Worm (Caenorhabditis elegans): ENCODE results near the gene ZK1290.10.
A peak's percentile ranks its signal among the peaks of the same experiment; 100 is the strongest.

ZK1290.10 gene

ce11 chrII:7553806-7554205 lies at the start of gene ZK1290.10:
TSS of gene ZK1290.10 (minus strand) at chrII:7553906.
- TF ChIP-seq ets-7 (tag; optimal IDR thresholded peaks at IDR 0.05), result no peak
- TF ChIP-seq hmg-4 (GFP tag; optimal IDR thresholded peaks at IDR 0.05), result no peak
- TF ChIP-seq F13C5.2 (tag; optimal IDR thresholded peaks at IDR 0.05), result no peak
- no peak for TF ChIP-seq tbx-37 (GFP tag; conservative IDR thresholded peaks at IDR 0.05)
- TF ChIP-seq aly-1 (tag; optimal IDR thresholded peaks at IDR 0.05), result no peak
- no peak for TF ChIP-seq hmbx-1 (tag; optimal IDR thresholded peaks at IDR 0.05)
- no peak for TF ChIP-seq sea-1 (GFP tag; conservative IDR thresholded peaks at IDR 0.05)
- TF ChIP-seq hnd-1 (tag; optimal IDR thresholded peaks at IDR 0.05), result no peak
- TF ChIP-seq ceh-36 (tag; optimal IDR thresholded peaks at IDR 0.05), result no peak
- no peak for TF ChIP-seq pes-1 (GFP tag; IDR thresholded peaks at IDR 0.05)
- no peak for TF ChIP-seq flt-1 (GFP tag; IDR thresholded peaks at IDR 0.05)

ce11 chrII:7599357-7599756 lies 45.7 kb upstream of the ZK1290.10 start, which contains the start of gene npp-21:
TSS of gene npp-21 (plus strand) at chrII:7599657.
- TF ChIP-seq ceh-13 (GFP tag; optimal IDR thresholded peaks at IDR 0.05) (no peak), sea-1 (GFP tag; conservative IDR thresholded peaks at IDR 0.05) (no peak), pes-1 (GFP tag; IDR thresholded peaks at IDR 0.05) (no peak), hmg-4 (GFP tag; optimal IDR thresholded peaks at IDR 0.05) (no peak), F13C5.2 (tag; optimal IDR thresholded peaks at IDR 0.05) (no peak)

ce11 chrII:7598702-7599314 lies 45.1 kb upstream of the ZK1290.10 start, which contains the start of gene pgam-5:
TSS of gene pgam-5 (minus strand) at chrII:7598752.
- TF ChIP-seq scrt-1 (GFP tag; IDR thresholded peaks at IDR 0.05) (no peak), aly-1 (tag; optimal IDR thresholded peaks at IDR 0.05) (no peak), sea-1 (GFP tag; conservative IDR thresholded peaks at IDR 0.05) (no peak), hnd-1 (tag; optimal IDR thresholded peaks at IDR 0.05) (no peak), tbx-37 (GFP tag; conservative IDR thresholded peaks at IDR 0.05) (no peak), tra-4 (tag; optimal IDR thresholded peaks at IDR 0.05) (no peak), tbx-11 (GFP tag; IDR thresholded peaks at IDR 0.05) (no peak), pes-1 (GFP tag; IDR thresholded peaks at IDR 0.05) (no peak), hmg-4 (GFP tag; optimal IDR thresholded peaks at IDR 0.05) (no peak), F13C5.2 (tag; optimal IDR thresholded peaks at IDR 0.05) (no peak), ceh-13 (GFP tag; optimal IDR thresholded peaks at IDR 0.05) (no peak)

ce11 chrII:7594812-7595211 lies 41.1 kb upstream of the ZK1290.10 start, which contains the start of gene syd-1:
TSS of gene syd-1 (minus strand) at chrII:7594912.
- TF ChIP-seq scrt-1 (GFP tag; IDR thresholded peaks at IDR 0.05) (no peak), sea-1 (GFP tag; conservative IDR thresholded peaks at IDR 0.05) (no peak), F13C5.2 (tag; optimal IDR thresholded peaks at IDR 0.05) (no peak), ceh-36 (tag; optimal IDR thresholded peaks at IDR 0.05) (no peak), ama-1 (optimal IDR thresholded peaks at IDR 0.05) (no peak), hnd-1 (tag; optimal IDR thresholded peaks at IDR 0.05) (no peak), tbx-37 (GFP tag; conservative IDR thresholded peaks at IDR 0.05) (no peak), B0310.2 (tag; optimal IDR thresholded peaks at IDR 0.05) (no peak), hmg-4 (GFP tag; optimal IDR thresholded peaks at IDR 0.05) (no peak), flt-1 (GFP tag; IDR thresholded peaks at IDR 0.05) (no peak), hmbx-1 (tag; optimal IDR thresholded peaks at IDR 0.05) (no peak), ets-7 (tag; optimal IDR thresholded peaks at IDR 0.05) (no peak), pes-1 (GFP tag; IDR thresholded peaks at IDR 0.05) (no peak), tra-4 (tag; optimal IDR thresholded peaks at IDR 0.05) (no peak)

ce11 chrII:7594262-7594661 lies 40.6 kb upstream of the ZK1290.10 start:
- TF ChIP-seq ceh-13 (GFP tag; optimal IDR thresholded peaks at IDR 0.05) (no peak), B0310.2 (tag; optimal IDR thresholded peaks at IDR 0.05) (no peak), F13C5.2 (tag; optimal IDR thresholded peaks at IDR 0.05) (no peak), ceh-36 (tag; optimal IDR thresholded peaks at IDR 0.05) (no peak), hmg-4 (GFP tag; optimal IDR thresholded peaks at IDR 0.05) (no peak), pes-1 (GFP tag; IDR thresholded peaks at IDR 0.05) (no peak), ets-7 (tag; optimal IDR thresholded peaks at IDR 0.05) (no peak), tbx-11 (GFP tag; IDR thresholded peaks at IDR 0.05) (no peak), ama-1 (optimal IDR thresholded peaks at IDR 0.05) (no peak), sea-1 (GFP tag; conservative IDR thresholded peaks at IDR 0.05) (no peak), tbx-37 (GFP tag; conservative IDR thresholded peaks at IDR 0.05) (no peak), hnd-1 (tag; optimal IDR thresholded peaks at IDR 0.05) (no peak), scrt-1 (GFP tag; IDR thresholded peaks at IDR 0.05) (no peak), hmbx-1 (tag; optimal IDR thresholded peaks at IDR 0.05) (no peak), aly-1 (tag; optimal IDR thresholded peaks at IDR 0.05) (no peak)

- TF ChIP-seq hmg-4 (GFP tag; optimal IDR thresholded peaks at IDR 0.05) (peak; percentile 26), tbx-37 (GFP tag; conservative IDR thresholded peaks at IDR 0.05) (no peak), scrt-1 (GFP tag; IDR thresholded peaks at IDR 0.05) (0 out of 2 replicates have a peak, but pooled peaks have one; percentile 28), tra-4 (tag; optimal IDR thresholded peaks at IDR 0.05) (no peak)
These were observed 39.5 kb upstream of the ZK1290.10 start for ce11 chrII:7593227-7593626.

- TF ChIP-seq ceh-36 (tag; optimal IDR thresholded peaks at IDR 0.05) (no peak), ceh-13 (GFP tag; optimal IDR thresholded peaks at IDR 0.05) (no peak), ama-1 (optimal IDR thresholded peaks at IDR 0.05) (no peak), F13C5.2 (tag; optimal IDR thresholded peaks at IDR 0.05) (no peak), hmbx-1 (tag; optimal IDR thresholded peaks at IDR 0.05) (no peak), hmg-4 (GFP tag; optimal IDR thresholded peaks at IDR 0.05) (no peak), pes-1 (GFP tag; IDR thresholded peaks at IDR 0.05) (no peak), hnd-1 (tag; optimal IDR thresholded peaks at IDR 0.05) (no peak), tbx-37 (GFP tag; conservative IDR thresholded peaks at IDR 0.05) (no peak), tra-4 (tag; optimal IDR thresholded peaks at IDR 0.05) (no peak), aly-1 (tag; optimal IDR thresholded peaks at IDR 0.05) (no peak), tbx-11 (GFP tag; IDR thresholded peaks at IDR 0.05) (no peak), B0310.2 (tag; optimal IDR thresholded peaks at IDR 0.05) (no peak), sea-1 (GFP tag; conservative IDR thresholded peaks at IDR 0.05) (no peak), flt-1 (GFP tag; IDR thresholded peaks at IDR 0.05) (no peak), scrt-1 (GFP tag; IDR thresholded peaks at IDR 0.05) (no peak), ets-7 (tag; optimal IDR thresholded peaks at IDR 0.05) (no peak)
These were observed 34.6 kb upstream of the ZK1290.10 start for ce11 chrII:7588295-7588694.
